Fruit fly (Drosophila melanogaster) whole organism, embryonic: Measurements from ENCODE around the gene Sec63.

Experiments used
- Awh ChIP-seq: fragments of 200-800 bp; sonication (Bioruptor generic); IDR thresholded peaks from 2 replicates; pipeline ENCODE4, ENCODE4 v1.3.6; 2022; ENCODE audit warnings: missing biosample characterization, missing genetic modification characterization
- Bdp1 ChIP-seq: fragments of 200-800 bp; sonication (Bioruptor generic); optimal IDR thresholded peaks from 3 replicates; lab custom pipeline; 2016; ENCODE audit warnings: missing biosample characterization, missing genetic modification characterization
- CG14050 ChIP-seq: fragments of 200-800 bp; sonication (Bioruptor generic); IDR thresholded peaks from 3 replicates; pipeline ENCODE4 v1.3.6; 2022; ENCODE audit warnings: missing biosample characterization, missing genetic modification characterization
- CG9876 ChIP-seq: fragments of 200-800 bp; sonication (Bioruptor generic); optimal IDR thresholded peaks from 2 replicates; lab custom pipeline; 2016; ENCODE audit warnings: missing biosample characterization, missing genetic modification characterization
- Taf1 ChIP-seq: fragments of 200-800 bp; sonication (Bioruptor generic); IDR thresholded peaks from 2 replicates; pipeline ENCODE4 v1.3.6; 2022; ENCODE audit warnings: missing biosample characterization, missing genetic modification characterization
- ash1 ChIP-seq: fragments of 200-800 bp; sonication (Bioruptor generic); optimal IDR thresholded peaks from 2 replicates; lab custom pipeline; 2018; ENCODE audit warnings: missing biosample characterization, mild to moderate bottlenecking, missing genetic modification characterization
- cad ChIP-seq: fragments of >200 bp; optimal IDR thresholded peaks from 2 replicates; lab custom pipeline; 2017; ENCODE audit warnings: missing biosample characterization, missing genetic modification characterization
- gcm ChIP-seq: fragments of 200-800 bp; sonication (Bioruptor generic); optimal IDR thresholded peaks from 2 replicates; lab custom pipeline; 2019; ENCODE audit warnings: missing biosample characterization, mild to moderate bottlenecking, missing genetic modification characterization, moderate library complexity
- inv ChIP-seq: fragments of 200-800 bp; sonication (Bioruptor generic); IDR thresholded peaks from 2 replicates; pipeline ENCODE4 v1.3.6; 2022; ENCODE audit warnings: missing biosample characterization, missing genetic modification characterization; ENCODE audit not compliant: partially characterized antibody
- luna ChIP-seq: fragments of 200-800 bp; sonication (Bioruptor generic); optimal IDR thresholded peaks from 2 replicates; lab custom pipeline; 2016; ENCODE audit warnings: missing biosample characterization, missing genetic modification characterization
- nau ChIP-seq: fragments of 200-800 bp; sonication (Bioruptor generic); optimal IDR thresholded peaks from 3 replicates; lab custom pipeline; 2017; ENCODE audit warnings: missing biosample characterization, mild to moderate bottlenecking, missing genetic modification characterization, missing genetic modification reagents
- odd ChIP-seq: fragments of 200-800 bp; sonication (Bioruptor generic); optimal IDR thresholded peaks from 2 replicates; lab custom pipeline; 2017; ENCODE audit warnings: missing biosample characterization, mild to moderate bottlenecking, missing genetic modification characterization
- slou ChIP-seq: fragments of 200-800 bp; sonication (Bioruptor generic); optimal IDR thresholded peaks from 3 replicates; lab custom pipeline; 2016; ENCODE audit warnings: missing biosample characterization, missing genetic modification characterization

dm6 chr3L:7334990-7335389, 25.4 kb upstream of the Sec63 start, which contains the start of the genes wrm1 and wrm2:
- TF ChIP-seq slou: no peak
- TF ChIP-seq gcm (GFP tag; lab: Kevin White, UChicago): peak; percentile 53
- no peak for TF ChIP-seq Awh (GFP tag; lab: Robert Waterston, UW)
- TF ChIP-seq Bdp1 (GFP tag; lab: Kevin White, UChicago): no peak
- no peak for TF ChIP-seq cad (GFP tag; lab: Kevin White, UChicago)
- TF ChIP-seq CG9876: no peak
- no peak for TF ChIP-seq CG14050
- TF ChIP-seq luna: no peak
- no peak for TF ChIP-seq ash1 (GFP tag; lab: Kevin White, UChicago)
- TF ChIP-seq Taf1 (GFP tag; lab: Robert Waterston, UW): no peak
- TF ChIP-seq nau (GFP tag; lab: Kevin White, UChicago): no peak
- no peak for TF ChIP-seq odd (GFP tag; lab: Kevin White, UChicago)
- no peak for TF ChIP-seq inv (GFP tag; lab: Robert Waterston, UW)
